Fruit fly (Drosophila melanogaster) whole organism, adult: Measurements from ENCODE around the gene Ripalpha.

Source experiments
- CG11617 ChIP-seq: fragments of 200-800 bp; sonication (Bioruptor generic); optimal IDR thresholded peaks from 2 replicates; lab custom pipeline; 2017; ENCODE audit warnings: mild to moderate bottlenecking, missing biosample characterization, missing genetic modification reagents, missing genetic modification characterization
- CG12768 ChIP-seq: fragments of 200-800 bp; sonication (Bioruptor generic); optimal IDR thresholded peaks from 2 replicates; lab custom pipeline; 2017; ENCODE audit warnings: missing biosample characterization, missing genetic modification characterization, mild to moderate bottlenecking, moderate library complexity, missing genetic modification reagents
- CG1620 ChIP-seq: fragments of 200-800 bp; sonication (Bioruptor generic); optimal IDR thresholded peaks from 2 replicates; lab custom pipeline; 2016; ENCODE audit warnings: missing biosample characterization, missing genetic modification characterization
- CG33017 ChIP-seq: fragments of 200-800 bp; sonication (Bioruptor generic); optimal IDR thresholded peaks from 2 replicates; lab custom pipeline; 2018; ENCODE audit warnings: missing biosample characterization, mild to moderate bottlenecking, missing genetic modification characterization, moderate library complexity
- CG5204 ChIP-seq: fragments of 200-800 bp; sonication (Bioruptor generic); optimal IDR thresholded peaks from 2 replicates; lab custom pipeline; 2016; ENCODE audit warnings: missing biosample characterization, missing genetic modification characterization
- CG7045 ChIP-seq: fragments of 200-800 bp; sonication (Bioruptor generic); optimal IDR thresholded peaks from 2 replicates; lab custom pipeline; 2017; ENCODE audit warnings: missing biosample characterization, mild to moderate bottlenecking, missing genetic modification characterization
- CG7101 ChIP-seq: fragments of 200-800 bp; sonication (Bioruptor generic); optimal IDR thresholded peaks from 2 replicates; lab custom pipeline; 2018; ENCODE audit warnings: missing biosample characterization, mild to moderate bottlenecking, missing genetic modification characterization, moderate library complexity
- Clk ChIP-seq: fragments of 200-800 bp; sonication (Bioruptor generic); optimal IDR thresholded peaks from 2 replicates; lab custom pipeline; 2017; ENCODE audit warnings: missing biosample characterization, missing genetic modification characterization
- Crg-1 ChIP-seq: fragments of 200-800 bp; sonication (Bioruptor generic); optimal IDR thresholded peaks from 2 replicates; lab custom pipeline; 2016; ENCODE audit warnings: missing biosample characterization, missing genetic modification characterization
- Hr96 ChIP-seq: fragments of 200-800 bp; sonication (Bioruptor generic); optimal IDR thresholded peaks from 2 replicates; lab custom pipeline; 2016; ENCODE audit warnings: missing biosample characterization, missing genetic modification characterization
- Mnt ChIP-seq: fragments of 200-800 bp; sonication (Bioruptor generic); optimal IDR thresholded peaks from 2 replicates; lab custom pipeline; 2016; ENCODE audit warnings: missing biosample characterization, mild to moderate bottlenecking, missing genetic modification characterization
- bab1 ChIP-seq: fragments of 200-800 bp; sonication (Bioruptor generic); optimal IDR thresholded peaks from 3 replicates; lab custom pipeline; 2019; ENCODE audit warnings: missing biosample characterization, mild to moderate bottlenecking, missing genetic modification characterization, moderate library complexity
- cic ChIP-seq: fragments of 200-800 bp; sonication (Bioruptor generic); optimal IDR thresholded peaks from 2 replicates; lab custom pipeline; 2017; ENCODE audit warnings: missing biosample characterization, mild to moderate bottlenecking, missing genetic modification characterization, moderate library complexity
- cnc ChIP-seq, 2 experiments: fragments of >200 bp; optimal IDR thresholded peaks; 2 replicates each; lab custom pipeline; 2017
- kay ChIP-seq: fragments of 200-800 bp; sonication (Bioruptor generic); peaks from one replicate; lab custom pipeline; 2016; ENCODE audit warnings: missing biosample characterization, missing genetic modification characterization, borderline replicate concordance
- ovo ChIP-seq: fragments of 200-800 bp; sonication (Bioruptor generic); optimal IDR thresholded peaks from 2 replicates; lab custom pipeline; 2016; ENCODE audit warnings: missing biosample characterization, missing genetic modification characterization
- pad ChIP-seq: fragments of 200-800 bp; sonication (Bioruptor generic); optimal IDR thresholded peaks from 3 replicates; lab custom pipeline; 2017; ENCODE audit warnings: missing biosample characterization, missing genetic modification characterization, mild to moderate bottlenecking, moderate library complexity, missing genetic modification reagents
- tj ChIP-seq: fragments of 200-800 bp; sonication (Bioruptor generic); optimal IDR thresholded peaks from 3 replicates; lab custom pipeline; 2017; ENCODE audit warnings: missing biosample characterization, mild to moderate bottlenecking, missing genetic modification characterization, moderate library complexity
- toe ChIP-seq: fragments of 200-800 bp; sonication (Bioruptor generic); optimal IDR thresholded peaks from 2 replicates; lab custom pipeline; 2016; ENCODE audit warnings: missing biosample characterization, missing genetic modification characterization

Gene Ripalpha

dm6 chr2L:10238726-10239652 lies 38.2 kb upstream of the Ripalpha start, which contains the start of gene me31B:
me31B (plus strand) TSS chr2L:10239341.
- TF ChIP-seq kay (GFP tag; lab: Kevin White, UChicago) (peak; percentile 70), toe (GFP tag; lab: Kevin White, UChicago) (no peak), CG12768 (GFP tag; lab: Kevin White, UChicago) (no peak), tj (peak; percentile 30)

- TF ChIP-seq Crg-1 (GFP tag; lab: Kevin White, UChicago) (no peak), pad (GFP tag; lab: Kevin White, UChicago) (peak; percentile 80), CG12768 (GFP tag; lab: Kevin White, UChicago) (peak; percentile 35), cic (GFP tag; lab: Kevin White, UChicago) (peak; percentile 72)
Observed at dm6 chr2L:10237725-10238446, 37.1 kb upstream of the Ripalpha start, which contains the start of gene mthl15. mthl15 (minus strand) TSS chr2L:10238317.

dm6 chr2L:10232827-10233226 lies 32.1 kb upstream of the Ripalpha start:
- TF ChIP-seq CG33017 (no peak), bab1 (no peak), Hr96 (GFP tag; lab: Kevin White, UChicago) (no peak), cic (GFP tag; lab: Kevin White, UChicago) (peak; percentile 46), ovo (GFP tag; lab: Kevin White, UChicago) (no peak), CG7101 (tag; lab: Kevin White, UChicago) (no peak), cnc (optimal IDR thresholded peaks at IDR 0.05; lab: Kevin White, UChicago) (no peak), Mnt (no peak), toe (GFP tag; lab: Kevin White, UChicago) (no peak), CG5204 (no peak), Clk (GFP tag; lab: Kevin White, UChicago) (no peak), pad (GFP tag; lab: Kevin White, UChicago) (no peak), Crg-1 (GFP tag; lab: Kevin White, UChicago) (no peak), kay (GFP tag; lab: Kevin White, UChicago) (peak; percentile 91), CG11617 (GFP tag; lab: Kevin White, UChicago) (peak; percentile 29), CG1620 (GFP tag; lab: Kevin White, UChicago) (no peak), CG7045 (GFP tag; lab: Kevin White, UChicago) (no peak)

- TF ChIP-seq ovo (GFP tag; lab: Kevin White, UChicago) (no peak), CG11617 (GFP tag; lab: Kevin White, UChicago) (peak; percentile 47), Mnt (peak; percentile 68), cnc (optimal IDR thresholded peaks at IDR 0.05; lab: Kevin White, UChicago) (peak in 1 of 2 experiments; percentile 3), bab1 (peak; percentile 18)
Observed at dm6 chr2L:10232152-10232816, 31.5 kb upstream of the Ripalpha start, which contains the start of gene eEF1delta. eEF1delta (plus strand) TSS chr2L:10232507.

dm6 chr2L:10231510-10231909 lies 30.7 kb upstream of the Ripalpha start, which contains the start of gene ova:
ova (minus strand) TSS chr2L:10231692.
- TF ChIP-seq CG7101 (tag; lab: Kevin White, UChicago) (no peak), CG1620 (GFP tag; lab: Kevin White, UChicago) (no peak), cic (GFP tag; lab: Kevin White, UChicago) (no peak), kay (GFP tag; lab: Kevin White, UChicago) (no peak), tj (no peak), Clk (GFP tag; lab: Kevin White, UChicago) (no peak), Hr96 (GFP tag; lab: Kevin White, UChicago) (no peak), bab1 (no peak), toe (GFP tag; lab: Kevin White, UChicago) (no peak), CG11617 (GFP tag; lab: Kevin White, UChicago) (no peak), CG33017 (no peak), cnc (optimal IDR thresholded peaks at IDR 0.05; lab: Kevin White, UChicago) (no peak)

dm6 chr2L:10231092-10231494 lies 30.3 kb upstream of the Ripalpha start:
- TF ChIP-seq pad (GFP tag; lab: Kevin White, UChicago): no peak
- no peak for TF ChIP-seq toe (GFP tag; lab: Kevin White, UChicago)
- TF ChIP-seq tj: no peak
- no peak for TF ChIP-seq CG12768 (GFP tag; lab: Kevin White, UChicago)
- TF ChIP-seq bab1: peak; percentile 71
- TF ChIP-seq Hr96 (GFP tag; lab: Kevin White, UChicago): no peak
- TF ChIP-seq CG11617 (GFP tag; lab: Kevin White, UChicago): peak; percentile 2
